Fruit fly (Drosophila melanogaster) whole organism, prepupa: ENCODE data around the gene CG42240.

ENCODE experiments used
- Blimp-1 ChIP-seq: fragments of 200-800 bp; sonication (Bioruptor generic); optimal IDR thresholded peaks from 3 replicates; lab custom pipeline; 2017; ENCODE audit warnings: missing biosample characterization, missing genetic modification characterization, mild to moderate bottlenecking, moderate library complexity, missing genetic modification reagents
- CG10631 ChIP-seq: fragments of 200-800 bp; sonication (Bioruptor generic); optimal IDR thresholded peaks from 2 replicates; lab custom pipeline; 2016; ENCODE audit warnings: missing biosample characterization, missing genetic modification characterization
- CG3919 ChIP-seq: fragments of 200-800 bp; sonication (Bioruptor generic); optimal IDR thresholded peaks from 3 replicates; lab custom pipeline; 2016; ENCODE audit warnings: missing biosample characterization, missing genetic modification characterization
- CG6792 ChIP-seq: fragments of 200-800 bp; sonication (Bioruptor generic); optimal IDR thresholded peaks from 3 replicates; lab custom pipeline; 2016; ENCODE audit warnings: missing biosample characterization, missing genetic modification characterization
- CG6854 ChIP-seq: fragments of 200-800 bp; sonication (Bioruptor generic); optimal IDR thresholded peaks from 2 replicates; lab custom pipeline; 2017; ENCODE audit warnings: missing biosample characterization, mild to moderate bottlenecking, missing genetic modification characterization
- Ets21C ChIP-seq: fragments of 200-800 bp; sonication (Bioruptor generic); optimal IDR thresholded peaks from 3 replicates; lab custom pipeline; 2016; ENCODE audit warnings: missing biosample characterization, missing genetic modification characterization
- Hr39 ChIP-seq: fragments of 200-800 bp; sonication (Bioruptor generic); optimal IDR thresholded peaks from 2 replicates; lab custom pipeline; 2016; ENCODE audit warnings: missing biosample characterization, missing genetic modification characterization
- Lpt ChIP-seq: fragments of 200-800 bp; sonication (Bioruptor generic); optimal IDR thresholded peaks from 3 replicates; lab custom pipeline; 2016; ENCODE audit warnings: missing biosample characterization, missing genetic modification characterization
- OdsH ChIP-seq: fragments of 200-800 bp; sonication (Bioruptor generic); optimal IDR thresholded peaks from 3 replicates; lab custom pipeline; 2016; ENCODE audit warnings: missing biosample characterization, missing genetic modification characterization
- acj6 ChIP-seq: fragments of 200-800 bp; sonication (Bioruptor generic); optimal IDR thresholded peaks from 3 replicates; lab custom pipeline; 2016; ENCODE audit warnings: missing biosample characterization, missing genetic modification characterization
- ss ChIP-seq, 2 experiments: fragments of 200-800 bp; sonication (Bioruptor generic); optimal IDR thresholded peaks; 2 replicates in 1 of 2; 3 replicates in 1 of 2; lab custom pipeline; 2017 to 2018; ENCODE audit warnings: mild to moderate bottlenecking in 2 of 2, missing biosample characterization in 2 of 2, missing genetic modification characterization in 2 of 2, moderate library complexity in 1 of 2
- svp ChIP-seq: fragments of 200-800 bp; sonication (Bioruptor generic); peaks from one replicate; lab custom pipeline; 2016; ENCODE audit warnings: missing biosample characterization, missing genetic modification characterization

dm6 chrX:6303196-6303595 is 27.4 kb upstream of the CG42240 start:
- TF ChIP-seq CG3919 = no peak
- no peak for TF ChIP-seq acj6
- TF ChIP-seq Hr39 (GFP tag; lab: Kevin White, UChicago) = no peak
- TF ChIP-seq Blimp-1 (GFP tag; lab: Kevin White, UChicago) = no peak
- TF ChIP-seq CG6854 = no peak
- TF ChIP-seq Lpt (GFP tag; lab: Kevin White, UChicago) = no peak
- peak; percentile 5 for TF ChIP-seq OdsH (GFP tag; lab: Kevin White, UChicago)
- TF ChIP-seq CG6792 = no peak
- TF ChIP-seq ss (GFP tag; optimal IDR thresholded peaks at IDR 0.05; lab: Kevin White, UChicago) = no peak
- TF ChIP-seq Ets21C (GFP tag; lab: Kevin White, UChicago) = no peak
- TF ChIP-seq CG10631 (GFP tag; lab: Kevin White, UChicago) = no peak
- TF ChIP-seq svp (GFP tag; lab: Kevin White, UChicago) = no peak
